Fruit fly (Drosophila melanogaster): ENCODE data around the gene CG17122.

CG17122 gene

dm6 chr3L:20302081-20302630, 27.0 kb upstream of the CG17122 start, which contains the start of gene Pex23 (continued):
- TF ChIP-seq row (GFP tag; IDR thresholded peaks at IDR 0.05) (peak; percentile 96), CG1024 (GFP tag; IDR thresholded peaks at IDR 0.05) (peak; percentile 64), tx (GFP tag; optimal IDR thresholded peaks at IDR 0.05) (peak; percentile 59), sr (GFP tag; IDR thresholded peaks at IDR 0.05) (no peak), Opbp (GFP tag; IDR thresholded peaks at IDR 0.05; ENCODE audit: partially characterized antibody) (peak; percentile 92), ken (GFP tag; IDR thresholded peaks at IDR 0.05) (peak; percentile 79), cg (GFP tag; optimal IDR thresholded peaks at IDR 0.05) (no peak), Taf1 (GFP tag; IDR thresholded peaks at IDR 0.05) (peak; percentile 59; the same call in 1 of the 2 replicates), lilli (GFP tag; optimal IDR thresholded peaks at IDR 0.05) (peak; percentile 89), CG31388 (GFP tag; optimal IDR thresholded peaks at IDR 0.05) (peak; percentile 69), amos (GFP tag; IDR thresholded peaks at IDR 0.05; ENCODE audit: partially characterized antibody) (peak; percentile 96), pnt (GFP tag; optimal IDR thresholded peaks at IDR 0.05) (peak; percentile 65), CG32532 (GFP tag; IDR thresholded peaks at IDR 0.05) (peak; percentile 87), sens-2 (GFP tag; IDR thresholded peaks at IDR 0.05) (no peak), lov (optimal IDR thresholded peaks at IDR 0.05) (no peak), lov (GFP tag; IDR thresholded peaks at IDR 0.05) (peak; percentile 80; the same call in 1 of the 3 replicates), HLH3B (GFP tag; IDR thresholded peaks at IDR 0.05) (peak; percentile 80), Doc2 (GFP tag; IDR thresholded peaks at IDR 0.05) (no peak), trh (GFP tag; optimal IDR thresholded peaks at IDR 0.05) (peak; percentile 54), gcm (GFP tag; optimal IDR thresholded peaks at IDR 0.05) (peak; percentile 77), CG18011 (GFP tag; optimal IDR thresholded peaks at IDR 0.05) (peak; percentile 59), NfI (GFP tag; optimal IDR thresholded peaks at IDR 0.05) (peak; percentile 81), CG1647 (GFP tag; optimal IDR thresholded peaks at IDR 0.05) (peak; percentile 76), HLH4C (GFP tag; IDR thresholded peaks at IDR 0.05; ENCODE audit: partially characterized antibody) (peak; percentile 96), CoRest (tag; optimal IDR thresholded peaks at IDR 0.05) (peak; percentile 89), yki (optimal IDR thresholded peaks at IDR 0.05) (no peak), ATbp (GFP tag; optimal IDR thresholded peaks at IDR 0.05) (peak; percentile 35), CG4424 (GFP tag; optimal IDR thresholded peaks at IDR 0.05) (peak; percentile 78), CG7928 (GFP tag; optimal IDR thresholded peaks at IDR 0.05) (peak; percentile 88), seq (GFP tag; IDR thresholded peaks at IDR 0.05) (peak; percentile 71), CG12391 (tag; optimal IDR thresholded peaks at IDR 0.05) (peak; percentile 90), tll (GFP tag; optimal IDR thresholded peaks at IDR 0.05) (peak; percentile 62 to 69), h (optimal IDR thresholded peaks at IDR 0.05) (no peak), Fer3 (tag; optimal IDR thresholded peaks at IDR 0.05) (peak; percentile 77), zen (tag; optimal IDR thresholded peaks at IDR 0.05) (peak; percentile 81), vfl (GFP tag; optimal IDR thresholded peaks at IDR 0.05) (peak; percentile 65), corto (GFP tag; optimal IDR thresholded peaks at IDR 0.05) (no peak), ash1 (GFP tag; optimal IDR thresholded peaks at IDR 0.05) (no peak), Bteb2 (GFP tag; optimal IDR thresholded peaks at IDR 0.05) (peak; percentile 51), Oli (tag; optimal IDR thresholded peaks at IDR 0.05) (peak; percentile 68), Nf-YA (GFP tag; IDR thresholded peaks at IDR 0.05) (peak; percentile 52; the same call in 1 of the 2 replicates), Lpt (GFP tag; optimal IDR thresholded peaks at IDR 0.05) (no peak), maf-S (GFP tag; optimal IDR thresholded peaks at IDR 0.05) (peak; percentile 45), Med (GFP tag) (peak; percentile 93), Bdp1 (GFP tag; optimal IDR thresholded peaks at IDR 0.05) (peak; percentile 70), toy (GFP tag; IDR thresholded peaks at IDR 0.05) (no peak), exex (tag; optimal IDR thresholded peaks at IDR 0.05) (no peak), CG17186 (GFP tag; optimal IDR thresholded peaks at IDR 0.05) (peak; percentile 71), CG11695 (GFP tag; IDR thresholded peaks at IDR 0.05) (peak; percentile 64; the same call in 2 of the 3 replicates), D19B (GFP tag; optimal IDR thresholded peaks at IDR 0.05) (no peak), CG15073 (GFP tag; optimal IDR thresholded peaks at IDR 0.05) (no peak)

All from whole organism, embryonic.